Fruit fly (Drosophila melanogaster): ENCODE data around the gene Sgs8.

DNA sequence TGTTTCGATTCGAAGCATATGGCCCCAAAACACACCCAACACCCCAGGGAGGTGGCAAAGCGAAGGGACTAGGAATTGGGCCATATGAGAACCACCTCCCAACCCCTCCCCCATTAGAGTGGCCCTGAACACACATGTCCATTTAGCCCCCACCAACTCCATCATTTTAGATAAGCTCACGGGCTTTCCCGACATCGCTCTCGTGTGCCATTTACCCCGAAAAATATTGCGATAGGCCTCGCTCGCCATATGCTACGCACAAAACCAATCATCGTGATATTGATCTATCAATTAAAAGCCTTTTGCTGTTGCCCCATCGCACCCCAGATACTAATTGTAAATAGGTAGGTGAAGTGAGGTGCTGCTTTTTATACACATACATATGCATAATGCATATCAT is 21.2 kb upstream of the Sgs8 start:
- no peak for TF ChIP-seq dpn (GFP tag; optimal IDR thresholded peaks at IDR 0.05)
- no peak for TF ChIP-seq Hr51 (GFP tag; optimal IDR thresholded peaks at IDR 0.05)
- TF ChIP-seq hbn (GFP tag; IDR thresholded peaks at IDR 0.05; ENCODE audit: partially characterized antibody): no peak
- no peak for TF ChIP-seq fd64A (GFP tag; optimal IDR thresholded peaks at IDR 0.05)
- no peak for TF ChIP-seq Sry-β (GFP tag; optimal IDR thresholded peaks at IDR 0.05)
- TF ChIP-seq CG10147 (GFP tag; optimal IDR thresholded peaks at IDR 0.05): no peak
- TF ChIP-seq Vsx1 (GFP tag; optimal IDR thresholded peaks at IDR 0.05): no peak
- TF ChIP-seq Abd-B (GFP tag; optimal IDR thresholded peaks at IDR 0.05): no peak
- no peak for TF ChIP-seq lilli (GFP tag; optimal IDR thresholded peaks at IDR 0.05)
- TF ChIP-seq cato (GFP tag; optimal IDR thresholded peaks at IDR 0.05; ENCODE audit: borderline replicate concordance): no peak
- TF ChIP-seq CG8478 (optimal IDR thresholded peaks at IDR 0.05): no peak
- no peak for TF ChIP-seq CG18764 (GFP tag; optimal IDR thresholded peaks at IDR 0.05)
- TF ChIP-seq Six4 (GFP tag; optimal IDR thresholded peaks at IDR 0.05): no peak
